Worm (Caenorhabditis elegans): Measurements from ENCODE around the gene dlat-1.
"Not testable (repeated sequence)": the region's sequence is repeated elsewhere in the genome, so short reads cannot be mapped to it uniquely, and the experiment has no call there.

DNA sequence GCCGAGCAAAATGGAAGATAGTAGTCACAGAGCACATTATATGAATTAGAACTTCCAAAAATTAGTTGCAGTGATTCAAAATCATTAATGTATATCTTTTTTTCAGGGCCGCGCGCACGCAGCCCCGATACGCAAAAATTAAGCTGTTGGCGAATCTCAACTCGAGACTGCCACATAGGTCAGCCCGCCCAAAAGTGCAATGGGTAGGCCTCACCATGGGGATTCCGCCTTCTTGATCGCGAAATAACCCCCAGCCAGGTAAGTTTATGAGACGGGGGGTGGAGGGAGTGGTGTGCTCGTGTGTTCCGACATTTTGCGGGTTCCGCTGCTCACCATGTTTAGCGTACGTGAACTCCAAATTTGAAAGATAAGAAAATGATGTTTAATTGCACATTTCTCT, 16.0 kb upstream of the dlat-1 start, which contains the start of gene F08H9.3:
- not testable (repeated sequence) for TF ChIP-seq elt-1, skn-1, ceh-9 (tag; optimal IDR thresholded peaks at IDR 0.05)
- TF ChIP-seq snpc-4 (tag; optimal IDR thresholded peaks at IDR 0.05): peak; percentile 87
- peak; percentile 69 for TF ChIP-seq pqm-1 (tag; optimal IDR thresholded peaks at IDR 0.05)
